Worm (Caenorhabditis elegans): ENCODE data around the gene rcq-5.
A peak's percentile ranks its signal among the peaks of the same experiment; 100 is the strongest.

rcq-5 gene

DNA sequence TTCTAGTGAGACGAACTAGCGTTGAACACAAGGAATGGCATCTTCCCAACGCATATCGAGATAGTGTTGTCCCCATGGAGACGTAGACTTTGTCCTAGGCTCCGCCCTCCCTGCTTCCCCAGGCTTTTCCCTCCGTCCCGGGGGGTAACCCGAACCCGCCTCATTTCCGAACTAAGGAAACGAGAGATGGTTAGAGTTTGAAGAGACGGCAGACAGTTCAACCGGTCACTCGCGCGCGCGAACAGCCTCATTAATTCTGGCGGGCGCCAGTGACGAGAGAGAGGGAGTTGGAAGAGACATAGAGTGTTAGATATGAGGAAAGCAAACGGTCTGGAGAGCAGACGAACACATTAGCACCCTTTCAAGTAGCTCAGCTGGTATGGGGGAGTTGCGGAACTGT is 20.4 kb downstream of the rcq-5 start:
- TF ChIP-seq med-1 (GFP tag; optimal IDR thresholded peaks at IDR 0.05; ENCODE audit: insufficient read depth) = no peak
- TF ChIP-seq T22C8.4 (GFP tag; IDR thresholded peaks at IDR 0.05) = no peak
- TF ChIP-seq cog-1 (tag; optimal IDR thresholded peaks at IDR 0.05) = no peak
- TF ChIP-seq klf-2 (GFP tag; conservative IDR thresholded peaks at IDR 0.05) = no peak
- TF ChIP-seq flt-1 (GFP tag; IDR thresholded peaks at IDR 0.05) = no peak
- no peak for TF ChIP-seq tab-1 (GFP tag; IDR thresholded peaks at IDR 0.05)
- no peak for TF ChIP-seq ztf-23 (GFP tag; IDR thresholded peaks at IDR 0.05)
- no peak for TF ChIP-seq ztf-29 (GFP tag; IDR thresholded peaks at IDR 0.05)
- no peak for TF ChIP-seq ref-1 (GFP tag; conservative IDR thresholded peaks at IDR 0.05)

DNA sequence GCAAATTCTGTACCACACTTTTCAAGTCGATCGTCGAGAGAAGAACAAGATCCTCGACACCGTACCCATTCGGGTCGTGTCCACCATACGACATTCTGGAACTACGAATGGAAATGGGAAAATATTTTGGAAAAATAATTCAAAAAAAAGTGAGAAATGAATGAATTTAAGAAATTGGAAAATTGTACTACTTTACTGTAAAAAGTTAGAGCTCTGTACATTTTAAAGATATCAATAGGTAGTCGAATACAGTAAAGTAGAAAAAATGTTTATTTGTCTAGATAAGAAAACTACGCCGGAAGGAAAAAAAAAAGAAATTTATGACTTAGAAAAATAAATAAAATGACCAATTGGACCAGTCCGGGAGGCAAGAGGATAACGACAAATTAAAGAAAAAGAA is 21.0 kb downstream of the rcq-5 start, which contains the start of gene hum-5:
hum-5 (minus strand) TSS at position 101 of the 400 bp plus-strand sequence.
- TF ChIP-seq ref-1 (GFP tag; conservative IDR thresholded peaks at IDR 0.05) (no peak), T22C8.4 (GFP tag; IDR thresholded peaks at IDR 0.05) (no peak), cog-1 (tag; optimal IDR thresholded peaks at IDR 0.05) (no peak), ztf-29 (GFP tag; IDR thresholded peaks at IDR 0.05) (no peak), med-1 (GFP tag; optimal IDR thresholded peaks at IDR 0.05; ENCODE audit: insufficient read depth) (no peak), ztf-23 (GFP tag; IDR thresholded peaks at IDR 0.05) (no peak), klf-2 (GFP tag; conservative IDR thresholded peaks at IDR 0.05) (no peak), flt-1 (GFP tag; IDR thresholded peaks at IDR 0.05) (no peak), tab-1 (GFP tag; IDR thresholded peaks at IDR 0.05) (no peak)

DNA sequence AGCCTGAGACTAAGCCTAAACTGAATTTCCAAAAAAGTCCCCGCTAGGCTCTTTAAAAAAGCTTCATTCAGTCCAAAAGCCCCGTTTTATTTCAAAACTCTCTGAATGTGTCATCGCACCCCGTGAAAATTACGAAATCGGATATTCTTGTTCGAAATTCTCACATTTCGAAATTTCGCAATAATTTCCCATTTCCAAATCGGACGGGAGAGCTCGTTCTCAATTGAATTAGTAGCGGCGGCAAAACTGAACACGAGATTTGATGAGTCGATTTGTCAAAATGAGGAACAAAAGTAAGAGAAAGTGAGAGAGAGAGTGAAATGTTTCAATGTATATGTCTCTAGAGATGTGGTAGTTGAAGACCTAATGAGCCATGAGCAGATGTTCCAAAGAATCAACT is 22.8 kb downstream of the rcq-5 start:
- TF ChIP-seq med-1 (GFP tag; optimal IDR thresholded peaks at IDR 0.05; ENCODE audit: insufficient read depth) = no peak
- no peak for TF ChIP-seq ztf-29 (GFP tag; IDR thresholded peaks at IDR 0.05)
- TF ChIP-seq ztf-23 (GFP tag; IDR thresholded peaks at IDR 0.05) = no peak
- no peak for TF ChIP-seq klf-2 (GFP tag; conservative IDR thresholded peaks at IDR 0.05)
- TF ChIP-seq cog-1 (tag; optimal IDR thresholded peaks at IDR 0.05) = no peak
- TF ChIP-seq T22C8.4 (GFP tag; IDR thresholded peaks at IDR 0.05) = no peak
- no peak for TF ChIP-seq tab-1 (GFP tag; IDR thresholded peaks at IDR 0.05)
- TF ChIP-seq ref-1 (GFP tag; conservative IDR thresholded peaks at IDR 0.05) = no peak
- TF ChIP-seq flt-1 (GFP tag; IDR thresholded peaks at IDR 0.05) = no peak

- TF ChIP-seq ztf-23 (GFP tag; IDR thresholded peaks at IDR 0.05) (no peak), ref-1 (GFP tag; conservative IDR thresholded peaks at IDR 0.05) (no peak), klf-2 (GFP tag; conservative IDR thresholded peaks at IDR 0.05) (no peak), ztf-29 (GFP tag; IDR thresholded peaks at IDR 0.05) (no peak), flt-1 (GFP tag; IDR thresholded peaks at IDR 0.05) (no peak), T22C8.4 (GFP tag; IDR thresholded peaks at IDR 0.05) (no peak), med-1 (GFP tag; optimal IDR thresholded peaks at IDR 0.05; ENCODE audit: insufficient read depth) (no peak), tab-1 (GFP tag; IDR thresholded peaks at IDR 0.05) (no peak), cog-1 (tag; optimal IDR thresholded peaks at IDR 0.05) (no peak)
These were observed 26.9 kb downstream of the rcq-5 start for ce11 chrIII:4030839-4031238.

DNA sequence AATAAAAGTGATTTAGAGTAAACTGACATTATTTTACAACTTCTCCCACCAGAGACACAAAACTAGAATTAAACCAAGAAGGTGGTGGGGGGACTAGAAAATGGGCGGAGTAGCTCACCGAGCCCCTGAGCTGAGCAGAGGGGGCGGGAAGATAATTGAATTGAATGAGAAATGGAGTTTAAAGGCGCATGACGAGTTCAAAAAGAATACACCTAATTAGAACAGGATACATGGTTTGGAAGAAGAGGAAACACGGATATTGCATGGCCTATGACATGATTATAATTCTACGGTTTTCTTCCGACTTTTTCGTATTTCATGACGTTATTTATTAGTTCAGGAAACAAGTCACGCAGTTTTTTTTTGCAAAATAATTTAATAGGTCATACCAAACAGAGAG is 29.7 kb downstream of the rcq-5 start, which contains the start of gene T02C12.5:
T02C12.5 (minus strand) TSS at position 101 of the 400 bp plus-strand sequence.
- TF ChIP-seq ztf-29 (GFP tag; IDR thresholded peaks at IDR 0.05) (no peak), ref-1 (GFP tag; conservative IDR thresholded peaks at IDR 0.05) (no peak), tab-1 (GFP tag; IDR thresholded peaks at IDR 0.05) (no peak), klf-2 (GFP tag; conservative IDR thresholded peaks at IDR 0.05) (no peak), ztf-23 (GFP tag; IDR thresholded peaks at IDR 0.05) (no peak), med-1 (GFP tag; optimal IDR thresholded peaks at IDR 0.05; ENCODE audit: insufficient read depth) (no peak), flt-1 (GFP tag; IDR thresholded peaks at IDR 0.05) (no peak), cog-1 (tag; optimal IDR thresholded peaks at IDR 0.05) (no peak)

ce11 chrIII:4021866-4022265 is 35.9 kb downstream of the rcq-5 start, which contains the start of gene tftc-5:
tftc-5 (plus strand) TSS chrIII:4022166.
- no peak for TF ChIP-seq cog-1 (tag; optimal IDR thresholded peaks at IDR 0.05)
- no peak for TF ChIP-seq ztf-29 (GFP tag; IDR thresholded peaks at IDR 0.05)
- TF ChIP-seq flt-1 (GFP tag; IDR thresholded peaks at IDR 0.05) = no peak
- no peak for TF ChIP-seq tab-1 (GFP tag; IDR thresholded peaks at IDR 0.05)
- no peak for TF ChIP-seq T22C8.4 (GFP tag; IDR thresholded peaks at IDR 0.05)
- TF ChIP-seq ref-1 (GFP tag; conservative IDR thresholded peaks at IDR 0.05) = no peak
- TF ChIP-seq klf-2 (GFP tag; conservative IDR thresholded peaks at IDR 0.05) = no peak
- no peak for TF ChIP-seq ztf-23 (GFP tag; IDR thresholded peaks at IDR 0.05)
- no peak for TF ChIP-seq med-1 (GFP tag; optimal IDR thresholded peaks at IDR 0.05; ENCODE audit: insufficient read depth)

- TF ChIP-seq cog-1 (tag; optimal IDR thresholded peaks at IDR 0.05) = peak; percentile 10
- peak; percentile 21 for TF ChIP-seq med-1 (GFP tag; optimal IDR thresholded peaks at IDR 0.05; ENCODE audit: insufficient read depth)
- TF ChIP-seq ztf-29 (GFP tag; IDR thresholded peaks at IDR 0.05) = no peak
- no peak for TF ChIP-seq flt-1 (GFP tag; IDR thresholded peaks at IDR 0.05)
- no peak for TF ChIP-seq T22C8.4 (GFP tag; IDR thresholded peaks at IDR 0.05)
- no peak for TF ChIP-seq tab-1 (GFP tag; IDR thresholded peaks at IDR 0.05)
- TF ChIP-seq ref-1 (GFP tag; conservative IDR thresholded peaks at IDR 0.05) = no peak
- no peak for TF ChIP-seq ztf-23 (GFP tag; IDR thresholded peaks at IDR 0.05)
- no peak for TF ChIP-seq klf-2 (GFP tag; conservative IDR thresholded peaks at IDR 0.05)
These were observed 38.0 kb downstream of the rcq-5 start, which contains the start of gene snpc-3.4 for ce11 chrIII:4019801-4020200. snpc-3.4 (plus strand) TSS chrIII:4020037.

DNA sequence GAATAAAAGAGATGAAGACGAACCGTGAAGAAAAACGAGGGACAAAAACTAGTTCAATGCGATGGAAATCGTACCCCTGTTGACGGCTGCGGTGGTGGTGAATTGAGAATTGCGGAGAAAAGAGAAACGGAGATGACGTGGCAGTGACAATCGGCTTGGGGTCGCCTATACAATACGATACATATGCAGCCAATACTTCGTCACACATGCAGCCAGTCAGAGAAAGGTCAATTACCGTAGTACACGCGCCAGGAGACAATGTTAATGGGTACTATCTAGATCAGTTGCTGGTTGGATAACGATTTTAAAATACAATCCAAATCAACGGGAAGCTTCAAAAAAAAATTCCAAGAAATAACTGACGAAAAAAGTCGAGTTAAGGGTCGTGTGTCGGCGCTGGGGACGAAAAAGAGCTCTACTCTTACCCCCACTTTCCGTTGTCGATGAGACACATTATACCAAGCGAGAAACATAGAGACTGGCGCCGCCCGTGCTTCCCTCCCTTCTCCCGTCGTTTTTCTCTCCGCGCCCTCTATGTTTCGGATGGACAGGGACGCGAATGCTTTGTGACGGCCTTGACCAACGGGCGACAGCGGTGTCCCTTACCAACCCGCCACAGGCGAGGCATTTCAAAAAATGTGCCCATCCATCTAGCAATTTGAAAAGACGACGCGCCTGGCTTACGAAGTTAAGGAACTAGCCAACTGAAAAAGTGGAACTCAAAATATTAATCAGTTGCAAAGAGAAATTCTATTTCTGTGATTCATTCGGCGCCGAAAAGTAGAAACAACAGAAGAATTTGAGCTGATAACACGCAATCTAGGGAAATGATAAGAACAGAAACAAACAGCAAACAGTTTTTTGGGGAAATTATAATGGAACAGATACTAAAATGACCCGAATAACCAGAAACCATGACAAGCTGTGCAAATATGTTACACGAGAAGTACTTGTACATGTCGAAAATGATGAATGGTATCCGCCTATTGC is 38.9 kb downstream of the rcq-5 start:
- TF ChIP-seq tab-1 (GFP tag; IDR thresholded peaks at IDR 0.05) = no peak
- TF ChIP-seq flt-1 (GFP tag; IDR thresholded peaks at IDR 0.05) = no peak
- TF ChIP-seq klf-2 (GFP tag; conservative IDR thresholded peaks at IDR 0.05) = no peak
- TF ChIP-seq ztf-23 (GFP tag; IDR thresholded peaks at IDR 0.05) = no peak
- no peak for TF ChIP-seq ztf-29 (GFP tag; IDR thresholded peaks at IDR 0.05)

DNA sequence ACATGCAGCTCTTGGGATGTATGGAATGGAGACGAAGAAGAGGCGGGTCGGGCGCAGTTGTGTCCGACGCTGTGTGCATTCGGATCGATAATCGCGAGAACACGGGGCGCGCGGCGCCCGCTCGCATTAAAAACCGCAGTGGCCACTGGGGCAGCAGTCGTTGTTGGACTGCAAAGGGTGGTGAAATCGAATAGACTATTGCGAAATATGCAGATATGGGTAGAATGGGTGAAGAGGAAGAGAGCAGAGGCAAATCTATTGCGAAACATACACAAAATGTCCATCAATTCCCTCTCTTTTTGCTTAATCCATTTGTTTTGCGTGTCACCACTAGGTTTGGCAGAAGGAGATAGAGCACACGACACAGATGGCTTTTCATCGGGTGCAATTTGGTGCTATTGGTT is 39.7 kb downstream of the rcq-5 start:
- TF ChIP-seq cog-1 (tag; optimal IDR thresholded peaks at IDR 0.05) (no peak), ztf-23 (GFP tag; IDR thresholded peaks at IDR 0.05) (0 out of 2 replicates have a peak, but pooled peaks have one; percentile 59), flt-1 (GFP tag; IDR thresholded peaks at IDR 0.05) (no peak), ztf-29 (GFP tag; IDR thresholded peaks at IDR 0.05) (no peak), med-1 (GFP tag; optimal IDR thresholded peaks at IDR 0.05; ENCODE audit: insufficient read depth) (no peak)

Data from whole organism, midembryonic.